Worm (Caenorhabditis elegans): ENCODE measurements around the gene daf-11.

The daf-11 gene

ce11 chrV:11677494-11677893 is 48.4 kb downstream of the daf-11 start (continued):
- TF ChIP-seq fkh-2 (tag; optimal IDR thresholded peaks at IDR 0.05) (no peak), mdl-1 (tag; optimal IDR thresholded peaks at IDR 0.05) (no peak), ztf-4 (tag; optimal IDR thresholded peaks at IDR 0.05) (no peak), elt-2 (tag; optimal IDR thresholded peaks at IDR 0.05) (no peak), ceh-9 (tag; optimal IDR thresholded peaks at IDR 0.05) (no peak), skn-1 (tag; optimal IDR thresholded peaks at IDR 0.05) (no peak), unc-39 (tag; optimal IDR thresholded peaks at IDR 0.05) (no peak), ceh-82 (tag; optimal IDR thresholded peaks at IDR 0.05) (no peak), egl-27 (tag; optimal IDR thresholded peaks at IDR 0.05) (no peak), lin-39 (tag; optimal IDR thresholded peaks at IDR 0.05) (peak; percentile 8), nhr-237 (tag; optimal IDR thresholded peaks at IDR 0.05) (no peak), tbx-2 (tag; optimal IDR thresholded peaks at IDR 0.05) (no peak), fos-1 (tag; optimal IDR thresholded peaks at IDR 0.05) (no peak), sea-2 (GFP tag; optimal IDR thresholded peaks at IDR 0.05) (no peak), fkh-10 (GFP tag; optimal IDR thresholded peaks at IDR 0.05) (no peak), jun-1 (tag; optimal IDR thresholded peaks at IDR 0.05) (no peak), nhr-12 (tag; optimal IDR thresholded peaks at IDR 0.05) (no peak)

ce11 chrV:11677030-11677429 is 48.8 kb downstream of the daf-11 start:
- TF ChIP-seq elt-3 (tag; optimal IDR thresholded peaks at IDR 0.05) (no peak), ZK546.5 (tag; optimal IDR thresholded peaks at IDR 0.05) (no peak), lsy-12 (tag; optimal IDR thresholded peaks at IDR 0.05) (no peak), fkh-2 (tag; optimal IDR thresholded peaks at IDR 0.05) (no peak), nhr-25 (tag; optimal IDR thresholded peaks at IDR 0.05) (no peak), nfya-1 (tag; optimal IDR thresholded peaks at IDR 0.05; ENCODE audit: insufficient read depth) (peak; percentile 90), tbx-2 (tag; optimal IDR thresholded peaks at IDR 0.05) (no peak), mdl-1 (tag; optimal IDR thresholded peaks at IDR 0.05) (no peak)

DNA sequence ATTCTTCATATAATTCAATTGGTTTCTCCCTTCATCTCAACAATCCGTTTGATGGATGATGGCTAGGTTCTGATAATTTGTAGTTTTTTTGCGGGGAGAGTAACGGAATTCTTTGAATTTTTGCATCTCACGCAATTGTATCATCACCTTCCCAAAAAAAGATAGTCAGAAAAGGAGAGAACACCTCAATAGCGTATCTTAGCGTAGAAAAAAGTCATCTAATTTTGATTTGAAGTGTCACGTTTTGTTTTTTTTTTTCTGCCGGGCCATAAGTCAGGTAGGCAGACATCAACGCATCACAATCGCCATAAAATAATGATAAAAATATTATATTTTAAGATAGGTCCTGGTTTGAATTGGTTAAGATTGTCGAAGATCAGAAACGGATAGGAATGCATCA is 49.4 kb downstream of the daf-11 start:
- TF ChIP-seq fos-1 (tag; optimal IDR thresholded peaks at IDR 0.05) (no peak), lsy-12 (tag; optimal IDR thresholded peaks at IDR 0.05) (no peak), elt-3 (tag; optimal IDR thresholded peaks at IDR 0.05) (no peak), snpc-4 (tag; optimal IDR thresholded peaks at IDR 0.05) (no peak), pha-4 (tag; optimal IDR thresholded peaks at IDR 0.05) (no peak), hmg-11 (tag; optimal IDR thresholded peaks at IDR 0.05) (no peak), nfya-1 (tag; optimal IDR thresholded peaks at IDR 0.05; ENCODE audit: insufficient read depth) (no peak), R02D3.7 (tag; optimal IDR thresholded peaks at IDR 0.05) (no peak), nhr-77 (tag; optimal IDR thresholded peaks at IDR 0.05) (no peak), nhr-43 (tag; optimal IDR thresholded peaks at IDR 0.05; ENCODE audit: poor library complexity, severe bottlenecking) (no peak), egl-5 (tag; optimal IDR thresholded peaks at IDR 0.05) (no peak), daf-12 (tag; optimal IDR thresholded peaks at IDR 0.05) (no peak)

DNA sequence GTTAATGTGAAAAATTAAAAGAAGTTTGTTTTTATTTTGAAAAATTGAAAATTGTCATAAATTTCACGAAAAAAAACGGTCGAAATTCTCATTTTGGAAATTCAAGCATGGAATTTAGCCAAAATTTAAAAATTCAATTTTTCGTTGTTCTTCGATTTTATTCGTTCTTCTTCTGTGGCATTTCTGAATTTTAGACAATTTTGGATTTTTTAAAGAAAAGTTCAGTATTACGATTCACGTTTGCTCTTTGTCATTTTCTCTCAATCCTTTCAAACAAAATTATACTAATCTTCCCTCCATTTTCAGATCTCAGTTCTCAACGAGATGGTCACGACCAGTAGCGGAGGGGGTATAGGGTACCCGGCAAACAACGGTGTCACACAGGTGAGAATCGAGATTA is 50.2 kb downstream of the daf-11 start, which contains the start of gene ape-1:
ape-1 (plus strand) TSS at position 301 of the 400 bp plus-strand sequence.
- no peak for TF ChIP-seq elt-3 (tag; optimal IDR thresholded peaks at IDR 0.05)
- no peak for TF ChIP-seq eor-1 (tag; optimal IDR thresholded peaks at IDR 0.05)
- TF ChIP-seq ztf-4 (tag; optimal IDR thresholded peaks at IDR 0.05), result no peak
- TF ChIP-seq hmg-11 (tag; optimal IDR thresholded peaks at IDR 0.05), result no peak
- no peak for TF ChIP-seq mml-1 (tag; optimal IDR thresholded peaks at IDR 0.05)
- TF ChIP-seq pqm-1 (tag; optimal IDR thresholded peaks at IDR 0.05), result no peak
- TF ChIP-seq nhr-12 (tag; optimal IDR thresholded peaks at IDR 0.05), result no peak
- no peak for TF ChIP-seq unc-39 (tag; optimal IDR thresholded peaks at IDR 0.05)
- TF ChIP-seq mdl-1 (tag; optimal IDR thresholded peaks at IDR 0.05), result no peak
- no peak for TF ChIP-seq nhr-11 (tag; optimal IDR thresholded peaks at IDR 0.05)
- TF ChIP-seq fkh-10 (GFP tag; optimal IDR thresholded peaks at IDR 0.05), result no peak
- no peak for TF ChIP-seq zag-1 (tag; optimal IDR thresholded peaks at IDR 0.05)
- no peak for TF ChIP-seq lin-39 (tag; optimal IDR thresholded peaks at IDR 0.05)
- TF ChIP-seq nhr-77 (tag; optimal IDR thresholded peaks at IDR 0.05), result no peak
- TF ChIP-seq egl-27 (tag; optimal IDR thresholded peaks at IDR 0.05), result no peak
- TF ChIP-seq snpc-4 (tag; optimal IDR thresholded peaks at IDR 0.05), result no peak
- no peak for TF ChIP-seq elt-2 (tag; optimal IDR thresholded peaks at IDR 0.05)
- no peak for TF ChIP-seq R02D3.7 (tag; optimal IDR thresholded peaks at IDR 0.05)
- TF ChIP-seq ceh-16 (tag; optimal IDR thresholded peaks at IDR 0.05), result no peak
